Worm (Caenorhabditis elegans) whole organism, L4/young adult: ENCODE data around the gene mesp-1.

Source experiments
- dao-5 ChIP-seq: sonication (generic microtip); optimal IDR thresholded peaks from 2 replicates; lab custom pipeline; 2016; ENCODE audit warnings: missing genotype, missing genetic modification characterization, moderate library complexity, missing compliant biosample characterization
- him-1 ChIP-seq: sonication (generic microtip); optimal IDR thresholded peaks from 2 replicates; lab custom pipeline; 2016; ENCODE audit warnings: missing genotype, missing genetic modification reagents, missing genetic modification characterization, missing compliant biosample characterization

- TF ChIP-seq him-1 (tag; lab: Kevin White, UChicago) (no peak), dao-5 (tag; lab: Kevin White, UChicago) (no peak)
Observed at ce11 chrIV:8473756-8474155, 25.4 kb upstream of the mesp-1 start, which contains the start of gene C28C12.11.
